Fruit fly (Drosophila melanogaster): ENCODE measurements around the gene CG10185.

CG10185 gene

dm6 chr3R:16083578-16083977, 16.2 kb upstream of the CG10185 start, which contains the start of gene sxe2:
TSS of gene sxe2 (plus strand) at chr3R:16083878.
- no peak for TF ChIP-seq psq (optimal IDR thresholded peaks at IDR 0.05)
- no peak for TF ChIP-seq EcR (GFP tag; optimal IDR thresholded peaks at IDR 0.05)
- TF ChIP-seq CG8478 (optimal IDR thresholded peaks at IDR 0.05) = no peak
- no peak for TF ChIP-seq usp (GFP tag; optimal IDR thresholded peaks at IDR 0.05)
- TF ChIP-seq Dll (optimal IDR thresholded peaks at IDR 0.05) = no peak

dm6 chr3R:16082384-16082783, 15.0 kb upstream of the CG10185 start:
- TF ChIP-seq CG8478 (optimal IDR thresholded peaks at IDR 0.05) (no peak), usp (GFP tag; optimal IDR thresholded peaks at IDR 0.05) (no peak), psq (optimal IDR thresholded peaks at IDR 0.05) (no peak)

dm6 chr3R:16080942-16081589, 13.7 kb upstream of the CG10185 start, which contains the start of gene CG32855:
TSS of gene CG32855 (minus strand) at chr3R:16080992.
- TF ChIP-seq usp (GFP tag; optimal IDR thresholded peaks at IDR 0.05) (no peak), CG8478 (optimal IDR thresholded peaks at IDR 0.05) (no peak), EcR (GFP tag; optimal IDR thresholded peaks at IDR 0.05) (no peak), pan (optimal IDR thresholded peaks at IDR 0.05) (no peak), Dll (optimal IDR thresholded peaks at IDR 0.05) (no peak), psq (optimal IDR thresholded peaks at IDR 0.05) (no peak)

- TF ChIP-seq pan (optimal IDR thresholded peaks at IDR 0.05) = no peak
- no peak for TF ChIP-seq CG8478 (optimal IDR thresholded peaks at IDR 0.05)
- no peak for TF ChIP-seq psq (optimal IDR thresholded peaks at IDR 0.05)
- no peak for TF ChIP-seq usp (GFP tag; optimal IDR thresholded peaks at IDR 0.05)
- no peak for TF ChIP-seq EcR (GFP tag; optimal IDR thresholded peaks at IDR 0.05)
- TF ChIP-seq Dll (optimal IDR thresholded peaks at IDR 0.05) = no peak
Observed at dm6 chr3R:16078247-16078646, 10.9 kb upstream of the CG10185 start.

- TF ChIP-seq psq (optimal IDR thresholded peaks at IDR 0.05) = no peak
- TF ChIP-seq CG8478 (optimal IDR thresholded peaks at IDR 0.05) = no peak
- no peak for TF ChIP-seq Dll (optimal IDR thresholded peaks at IDR 0.05)
- TF ChIP-seq EcR (GFP tag; optimal IDR thresholded peaks at IDR 0.05) = no peak
- no peak for TF ChIP-seq usp (GFP tag; optimal IDR thresholded peaks at IDR 0.05)
- TF ChIP-seq pan (optimal IDR thresholded peaks at IDR 0.05) = no peak
Observed at dm6 chr3R:16074122-16074521, 6.7 kb upstream of the CG10185 start.

- TF ChIP-seq usp (GFP tag; optimal IDR thresholded peaks at IDR 0.05) (no peak), pan (optimal IDR thresholded peaks at IDR 0.05) (no peak), psq (optimal IDR thresholded peaks at IDR 0.05) (no peak), CG8478 (optimal IDR thresholded peaks at IDR 0.05) (no peak), Dll (optimal IDR thresholded peaks at IDR 0.05) (no peak), EcR (GFP tag; optimal IDR thresholded peaks at IDR 0.05) (no peak)
Observed at dm6 chr3R:16072581-16072908, 5.2 kb upstream of the CG10185 start.

- TF ChIP-seq Dll (optimal IDR thresholded peaks at IDR 0.05) (no peak), psq (optimal IDR thresholded peaks at IDR 0.05) (no peak), EcR (GFP tag; optimal IDR thresholded peaks at IDR 0.05) (no peak), pan (optimal IDR thresholded peaks at IDR 0.05) (no peak), usp (GFP tag; optimal IDR thresholded peaks at IDR 0.05) (no peak), CG8478 (optimal IDR thresholded peaks at IDR 0.05) (no peak)
Observed at dm6 chr3R:16071689-16072580, 4.5 kb upstream of the CG10185 start.

- TF ChIP-seq usp (GFP tag; optimal IDR thresholded peaks at IDR 0.05) = no peak
- no peak for TF ChIP-seq pan (optimal IDR thresholded peaks at IDR 0.05)
- no peak for TF ChIP-seq CG8478 (optimal IDR thresholded peaks at IDR 0.05)
- TF ChIP-seq EcR (GFP tag; optimal IDR thresholded peaks at IDR 0.05) = no peak
- TF ChIP-seq psq (optimal IDR thresholded peaks at IDR 0.05) = no peak
- TF ChIP-seq Dll (optimal IDR thresholded peaks at IDR 0.05) = no peak
Observed at dm6 chr3R:16069266-16069665, 1.9 kb upstream of the CG10185 start.

- TF ChIP-seq pan (optimal IDR thresholded peaks at IDR 0.05) (no peak), Dll (optimal IDR thresholded peaks at IDR 0.05) (no peak)
Observed at dm6 chr3R:16051329-16051679, 16.1 kb downstream of the CG10185 start.

- TF ChIP-seq CG8478 (optimal IDR thresholded peaks at IDR 0.05) = no peak
- TF ChIP-seq pan (optimal IDR thresholded peaks at IDR 0.05) = no peak
- TF ChIP-seq psq (optimal IDR thresholded peaks at IDR 0.05) = no peak
- TF ChIP-seq usp (GFP tag; optimal IDR thresholded peaks at IDR 0.05) = no peak
- no peak for TF ChIP-seq Dll (optimal IDR thresholded peaks at IDR 0.05)
- no peak for TF ChIP-seq EcR (GFP tag; optimal IDR thresholded peaks at IDR 0.05)
Observed at dm6 chr3R:16050621-16051328, 16.6 kb downstream of the CG10185 start, which contains the start of gene msps. TSS of gene msps (plus strand) at chr3R:16050801.

- TF ChIP-seq EcR (GFP tag; optimal IDR thresholded peaks at IDR 0.05) (no peak), CG8478 (optimal IDR thresholded peaks at IDR 0.05) (no peak), psq (optimal IDR thresholded peaks at IDR 0.05) (no peak), Dll (optimal IDR thresholded peaks at IDR 0.05) (no peak), pan (optimal IDR thresholded peaks at IDR 0.05) (no peak), usp (GFP tag; optimal IDR thresholded peaks at IDR 0.05) (no peak)
Observed at dm6 chr3R:16049369-16049768, 18.0 kb downstream of the CG10185 start, which contains the start of the genes IKKbeta and CG5013. TSS of gene IKKbeta (minus strand) at chr3R:16049421. TSS of gene CG5013 (plus strand) at chr3R:16049670.

- TF ChIP-seq Dll (optimal IDR thresholded peaks at IDR 0.05) = no peak
- no peak for TF ChIP-seq psq (optimal IDR thresholded peaks at IDR 0.05)
- no peak for TF ChIP-seq pan (optimal IDR thresholded peaks at IDR 0.05)
- TF ChIP-seq EcR (GFP tag; optimal IDR thresholded peaks at IDR 0.05) = no peak
- no peak for TF ChIP-seq usp (GFP tag; optimal IDR thresholded peaks at IDR 0.05)
- no peak for TF ChIP-seq CG8478 (optimal IDR thresholded peaks at IDR 0.05)
Observed at dm6 chr3R:16046030-16046429, 21.4 kb downstream of the CG10185 start, which contains the start of gene Jhbp5. TSS of gene Jhbp5 (minus strand) at chr3R:16046130.

All from whole organism.